Worm (Caenorhabditis elegans): Measurements from ENCODE around the gene B0334.5.

- TF ChIP-seq nhr-12 (tag; optimal IDR thresholded peaks at IDR 0.05), result no peak
- no peak for TF ChIP-seq fos-1 (tag; optimal IDR thresholded peaks at IDR 0.05)
- no peak for TF ChIP-seq nhr-237 (tag; optimal IDR thresholded peaks at IDR 0.05)
- TF ChIP-seq ama-1 (optimal IDR thresholded peaks at IDR 0.05), result no peak
- no peak for TF ChIP-seq dmd-4 (tag; optimal IDR thresholded peaks at IDR 0.05)
These were observed 20.7 kb downstream of the B0334.5 start, which contains the start of gene B0334.10 for ce11 chrII:11518184-11518583.

Data from whole organism, L2 larva.